Worm (Caenorhabditis elegans) whole organism, early embryonic: Measurements from ENCODE around the gene C33D9.10.

Experiments used
- B0310.2 ChIP-seq: sonication (generic microtip); optimal IDR thresholded peaks from 2 replicates; lab custom pipeline; 2016; ENCODE audit warnings: mild to moderate bottlenecking, missing genetic modification characterization, missing compliant biosample characterization
- F13C5.2 ChIP-seq: sonication (generic microtip); optimal IDR thresholded peaks from 2 replicates; lab custom pipeline; 2017; ENCODE audit warnings: mild to moderate bottlenecking, missing genetic modification characterization, inconsistent platforms, missing compliant biosample characterization
- aly-1 ChIP-seq: sonication (generic microtip); optimal IDR thresholded peaks from 2 replicates; lab custom pipeline; 2016; ENCODE audit warnings: missing genetic modification characterization, missing compliant biosample characterization
- ama-1 ChIP-seq: fragments of 150-350 bp; optimal IDR thresholded peaks from 2 replicates; lab custom pipeline; 2014
- ceh-13 ChIP-seq: fragments of 200-800 bp; sonication (Bioruptor generic); optimal IDR thresholded peaks from 2 replicates; lab custom pipeline; 2018; ENCODE audit warnings: mild to moderate bottlenecking, missing genetic modification characterization, missing compliant biosample characterization
- ceh-36 ChIP-seq: sonication (generic microtip); optimal IDR thresholded peaks from 2 replicates; lab custom pipeline; 2016; ENCODE audit warnings: missing genetic modification characterization, inconsistent platforms, missing compliant biosample characterization
- ets-7 ChIP-seq: sonication (generic microtip); optimal IDR thresholded peaks from 2 replicates; lab custom pipeline; 2016; ENCODE audit warnings: missing genotype, missing genetic modification characterization, missing compliant biosample characterization
- flt-1 ChIP-seq: fragments of 200-800 bp; sonication (Bioruptor generic); IDR thresholded peaks from 2 replicates; pipeline ENCODE4 v1.3.6; 2022; ENCODE audit warnings: missing genetic modification characterization, missing compliant biosample characterization
- hmbx-1 ChIP-seq: sonication (generic microtip); optimal IDR thresholded peaks from 2 replicates; lab custom pipeline; 2016; ENCODE audit warnings: mild to moderate bottlenecking, missing genetic modification characterization, missing compliant biosample characterization
- hmg-4 ChIP-seq: fragments of 200-800 bp; sonication (Bioruptor generic); optimal IDR thresholded peaks from 2 replicates; lab custom pipeline; 2018; ENCODE audit warnings: mild to moderate bottlenecking, missing genetic modification characterization, missing compliant biosample characterization
- hnd-1 ChIP-seq: sonication (generic microtip); optimal IDR thresholded peaks from 2 replicates; lab custom pipeline; 2016; ENCODE audit warnings: missing genetic modification characterization, missing compliant biosample characterization
- pes-1 ChIP-seq: fragments of 200-800 bp; sonication (Bioruptor generic); IDR thresholded peaks from 2 replicates; pipeline ENCODE4 v1.3.6; 2022; ENCODE audit warnings: missing genetic modification reagents, missing genetic modification characterization, missing compliant biosample characterization
- scrt-1 ChIP-seq: fragments of 200-800 bp; sonication (Bioruptor generic); IDR thresholded peaks from 2 replicates; pipeline ENCODE4 v1.3.6; 2022; ENCODE audit warnings: missing genetic modification characterization, missing compliant biosample characterization
- sea-1 ChIP-seq: fragments of 200-800 bp; sonication (Bioruptor generic); conservative IDR thresholded peaks from 2 replicates; pipeline ENCODE4 v1.3.6; 2022; ENCODE audit warnings: missing genetic modification characterization, missing compliant biosample characterization
- tbx-11 ChIP-seq: fragments of 200-800 bp; sonication (Bioruptor generic); IDR thresholded peaks from 2 replicates; pipeline ENCODE4 v1.3.6; 2022; ENCODE audit warnings: missing genetic modification characterization, missing compliant biosample characterization
- tbx-37 ChIP-seq: fragments of 200-800 bp; sonication (Bioruptor generic); conservative IDR thresholded peaks from 2 replicates; pipeline ENCODE4 v1.3.6; 2022; ENCODE audit warnings: missing genetic modification reagents, missing genetic modification characterization, missing compliant biosample characterization
- tra-4 ChIP-seq: sonication (generic microtip); optimal IDR thresholded peaks from 2 replicates; lab custom pipeline; 2017; ENCODE audit warnings: missing genetic modification characterization, missing compliant biosample characterization

The C33D9.10 gene

ce11 chrIV:8821147-8821546 is 33.2 kb upstream of the C33D9.10 start, which contains the start of gene T28C6.5:
Gene T28C6.5, plus strand, starts transcription at chrIV:8821447.
- TF ChIP-seq pes-1 (GFP tag; lab: Robert Waterston, UW) (no peak), B0310.2 (tag; lab: Kevin White, UChicago) (no peak), sea-1 (no peak), flt-1 (GFP tag; lab: Robert Waterston, UW) (no peak), hmbx-1 (no peak), ets-7 (tag; lab: Kevin White, UChicago) (no peak), hmg-4 (GFP tag; lab: Kevin White, UChicago) (no peak), scrt-1 (GFP tag; lab: Robert Waterston, UW) (no peak), ama-1 (no peak), hnd-1 (tag; lab: Kevin White, UChicago) (no peak), F13C5.2 (tag; lab: Kevin White, UChicago) (no peak), tra-4 (tag; lab: Kevin White, UChicago) (no peak)

ce11 chrIV:8820041-8820440 is 32.1 kb upstream of the C33D9.10 start, which contains the start of gene T28C6.3:
Gene T28C6.3, plus strand, starts transcription at chrIV:8820341.
- no peak for TF ChIP-seq flt-1 (GFP tag; lab: Robert Waterston, UW)
- TF ChIP-seq hmbx-1: no peak
- TF ChIP-seq scrt-1 (GFP tag; lab: Robert Waterston, UW): no peak
- no peak for TF ChIP-seq ama-1
- TF ChIP-seq ceh-13 (GFP tag; lab: Kevin White, UChicago): no peak
- no peak for TF ChIP-seq ets-7 (tag; lab: Kevin White, UChicago)
- no peak for TF ChIP-seq ceh-36 (tag; lab: Kevin White, UChicago)
- TF ChIP-seq aly-1 (tag; lab: Kevin White, UChicago): no peak
- TF ChIP-seq tbx-37 (GFP tag; lab: Robert Waterston, UW): no peak

DNA sequence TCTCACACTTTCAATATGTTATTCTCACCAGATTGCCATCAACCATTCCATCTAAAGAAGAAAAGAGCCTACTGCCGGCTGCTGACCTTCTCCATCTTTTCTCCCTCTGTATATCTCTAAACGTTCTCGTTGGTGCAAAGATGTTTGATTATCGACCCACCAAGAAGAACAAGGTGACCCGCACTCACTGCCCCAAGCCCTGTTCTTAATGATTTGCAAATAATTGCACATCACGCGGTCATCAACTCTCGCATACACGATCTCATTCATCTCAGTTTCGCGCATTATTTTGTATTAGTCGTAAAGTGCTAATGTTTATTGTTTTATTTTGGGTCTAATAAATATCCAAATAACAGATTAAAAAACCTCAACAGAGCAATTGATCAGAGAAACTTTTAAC is 31.5 kb upstream of the C33D9.10 start:
- no peak for TF ChIP-seq ceh-36 (tag; lab: Kevin White, UChicago)
- TF ChIP-seq F13C5.2 (tag; lab: Kevin White, UChicago): no peak
- 0 out of 2 replicates have a peak, but pooled peaks have one; percentile 15 for TF ChIP-seq pes-1 (GFP tag; lab: Robert Waterston, UW)
- TF ChIP-seq hmg-4 (GFP tag; lab: Kevin White, UChicago): peak; percentile 49

DNA sequence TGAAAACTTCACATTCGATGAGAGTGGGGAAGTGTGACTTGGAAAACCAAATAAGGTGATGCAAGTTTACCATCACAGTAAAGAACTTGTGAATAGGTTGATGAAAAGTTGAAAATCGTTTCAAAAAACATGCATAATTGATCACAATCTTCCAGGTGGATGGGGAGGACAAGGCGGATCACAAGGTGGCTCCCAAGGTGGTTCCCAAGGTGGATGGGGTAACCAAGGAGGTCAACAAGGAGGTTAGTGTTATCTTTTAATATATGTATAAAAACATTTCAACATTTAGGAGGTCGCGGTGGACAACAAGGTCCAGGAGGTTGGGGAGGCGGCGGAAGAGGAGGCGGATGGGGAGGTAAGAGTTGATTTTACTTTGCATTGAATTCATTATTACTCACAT is 29.7 kb upstream of the C33D9.10 start, which contains the start of gene T28C6.10:
TSS of gene T28C6.10 (plus strand) at position 301 of the 400 bp plus-strand sequence.
- TF ChIP-seq tbx-37 (GFP tag; lab: Robert Waterston, UW): no peak
- TF ChIP-seq hnd-1 (tag; lab: Kevin White, UChicago): no peak
- no peak for TF ChIP-seq hmg-4 (GFP tag; lab: Kevin White, UChicago)
- TF ChIP-seq tbx-11: no peak
- TF ChIP-seq scrt-1 (GFP tag; lab: Robert Waterston, UW): no peak
- TF ChIP-seq flt-1 (GFP tag; lab: Robert Waterston, UW): no peak
- no peak for TF ChIP-seq sea-1
- TF ChIP-seq pes-1 (GFP tag; lab: Robert Waterston, UW): no peak
- TF ChIP-seq ama-1: no peak
- no peak for TF ChIP-seq B0310.2 (tag; lab: Kevin White, UChicago)
- TF ChIP-seq tra-4 (tag; lab: Kevin White, UChicago): no peak
- TF ChIP-seq aly-1 (tag; lab: Kevin White, UChicago): no peak
- no peak for TF ChIP-seq ets-7 (tag; lab: Kevin White, UChicago)

DNA sequence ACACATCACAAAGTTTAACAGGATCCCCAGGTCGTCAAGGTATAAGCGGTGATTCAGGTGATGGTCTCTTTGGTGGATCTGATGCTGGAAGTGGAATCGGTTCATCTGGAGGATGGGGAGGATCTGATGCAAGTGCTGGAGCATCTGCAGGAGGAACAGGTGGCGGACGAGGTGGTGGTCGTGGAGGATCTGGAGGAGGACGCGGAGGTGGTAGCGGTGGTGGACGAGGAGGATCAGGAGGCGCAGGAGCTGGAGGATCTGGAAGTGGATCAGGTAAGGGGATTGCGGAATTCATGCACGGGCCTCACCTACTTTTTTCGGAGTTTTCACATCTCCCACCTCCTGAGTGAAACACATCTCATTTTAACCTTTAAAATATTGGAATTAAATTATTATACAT is 28.7 kb upstream of the C33D9.10 start:
- TF ChIP-seq hmg-4 (GFP tag; lab: Kevin White, UChicago) (no peak), ets-7 (tag; lab: Kevin White, UChicago) (no peak), F13C5.2 (tag; lab: Kevin White, UChicago) (no peak), scrt-1 (GFP tag; lab: Robert Waterston, UW) (no peak), B0310.2 (tag; lab: Kevin White, UChicago) (no peak), tbx-11 (no peak), sea-1 (no peak), hmbx-1 (no peak)

- TF ChIP-seq scrt-1 (GFP tag; lab: Robert Waterston, UW): no peak
- no peak for TF ChIP-seq ceh-36 (tag; lab: Kevin White, UChicago)
- TF ChIP-seq sea-1: no peak
- no peak for TF ChIP-seq hnd-1 (tag; lab: Kevin White, UChicago)
- TF ChIP-seq aly-1 (tag; lab: Kevin White, UChicago): no peak
- TF ChIP-seq B0310.2 (tag; lab: Kevin White, UChicago): no peak
- no peak for TF ChIP-seq ama-1
Measured at ce11 chrIV:8816029-8816428, 28.1 kb upstream of the C33D9.10 start, which contains the start of gene grsp-2. Gene grsp-2, plus strand, starts transcription at chrIV:8816329.

DNA sequence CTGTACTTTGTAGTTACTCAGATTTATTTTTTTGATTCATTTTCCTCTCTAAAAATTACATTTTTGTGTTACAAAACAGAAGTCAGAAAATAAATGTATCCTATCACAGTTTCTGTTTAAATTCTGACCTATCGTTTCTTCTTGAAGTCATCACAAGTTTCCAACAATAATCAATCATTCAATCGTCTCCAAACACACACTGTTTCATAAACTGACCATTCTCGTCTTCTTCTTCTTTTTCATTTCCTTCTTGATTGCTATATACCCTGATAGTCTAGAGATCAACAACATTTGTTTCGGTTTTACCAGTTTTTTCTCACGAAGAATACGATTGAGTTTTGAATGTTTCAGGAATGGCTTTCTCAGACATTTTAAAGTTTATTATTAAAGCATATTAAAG is 27.2 kb upstream of the C33D9.10 start:
- TF ChIP-seq flt-1 (GFP tag; lab: Robert Waterston, UW) (no peak), aly-1 (tag; lab: Kevin White, UChicago) (no peak), B0310.2 (tag; lab: Kevin White, UChicago) (no peak), ama-1 (no peak), tra-4 (tag; lab: Kevin White, UChicago) (no peak), sea-1 (no peak), F13C5.2 (tag; lab: Kevin White, UChicago) (no peak), ceh-13 (GFP tag; lab: Kevin White, UChicago) (no peak), hmbx-1 (no peak), pes-1 (GFP tag; lab: Robert Waterston, UW) (no peak), ets-7 (tag; lab: Kevin White, UChicago) (no peak), hmg-4 (GFP tag; lab: Kevin White, UChicago) (no peak), tbx-11 (no peak), hnd-1 (tag; lab: Kevin White, UChicago) (no peak), tbx-37 (GFP tag; lab: Robert Waterston, UW) (no peak), ceh-36 (tag; lab: Kevin White, UChicago) (no peak), scrt-1 (GFP tag; lab: Robert Waterston, UW) (no peak)

DNA sequence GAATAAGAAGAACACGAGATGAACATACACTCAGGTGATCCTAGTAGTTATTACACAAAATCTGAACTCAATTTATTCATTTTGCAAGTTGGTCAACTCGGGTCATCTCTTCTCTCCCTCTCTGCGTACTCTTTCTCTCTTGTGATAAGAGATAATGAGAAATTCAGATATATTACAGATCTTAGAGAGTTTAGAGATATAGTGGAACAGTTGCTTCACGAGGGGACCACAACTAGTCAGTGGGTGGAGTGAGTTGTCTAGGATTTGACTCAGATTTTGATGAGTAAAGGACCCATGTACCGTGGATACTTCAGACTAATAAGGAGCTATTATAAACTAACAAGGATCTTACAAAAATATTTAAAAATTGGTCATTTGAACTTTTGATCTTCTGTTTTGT is 25.7 kb upstream of the C33D9.10 start, which contains the start of gene exc-5:
TSS of gene exc-5 (minus strand) at position 57 of the 400 bp plus-strand sequence.
- no peak for TF ChIP-seq pes-1 (GFP tag; lab: Robert Waterston, UW)
- TF ChIP-seq flt-1 (GFP tag; lab: Robert Waterston, UW): no peak
- no peak for TF ChIP-seq F13C5.2 (tag; lab: Kevin White, UChicago)
- no peak for TF ChIP-seq tbx-11
